Fruit fly (Drosophila melanogaster): ENCODE measurements around the gene Tom70.

DNA sequence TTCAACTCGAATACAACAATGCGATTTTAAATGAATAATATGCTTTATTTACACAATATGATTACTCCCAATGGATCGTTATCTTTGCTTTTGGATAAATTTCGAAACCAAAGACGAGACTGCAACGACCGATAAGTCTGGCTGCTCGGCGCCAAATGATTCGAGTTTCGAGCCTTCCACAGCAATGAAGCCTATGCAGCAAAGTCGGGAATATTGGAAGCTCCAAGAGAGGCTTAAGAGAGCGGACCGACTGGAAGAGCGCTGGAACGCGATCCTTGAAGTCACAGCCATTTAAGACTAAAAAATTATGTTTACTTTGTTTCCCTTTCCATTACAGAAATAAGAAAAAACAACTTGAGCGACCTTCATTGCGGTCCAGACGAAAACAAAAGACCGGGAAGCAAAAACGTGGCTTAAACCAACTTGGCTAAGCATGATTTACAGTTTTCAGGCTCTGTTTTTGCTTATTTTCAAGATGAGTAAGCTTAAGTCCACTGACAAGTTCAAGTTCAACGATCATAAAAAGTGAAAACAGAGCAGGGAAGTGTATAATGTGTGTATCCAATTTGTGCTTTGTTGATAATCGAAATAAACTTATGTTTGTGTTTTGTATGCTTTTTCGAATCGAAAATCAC, 28.4 kb upstream of the Tom70 start, which contains the start of gene firl:
- no peak for TF ChIP-seq CG16779 (tag; optimal IDR thresholded peaks at IDR 0.05)
- no peak for TF ChIP-seq CG3032 (tag; optimal IDR thresholded peaks at IDR 0.05)
- no peak for TF ChIP-seq fd85E (GFP tag; optimal IDR thresholded peaks at IDR 0.05)
- TF ChIP-seq Hr39 (GFP tag; optimal IDR thresholded peaks at IDR 0.05): no peak
- no peak for TF ChIP-seq OdsH (GFP tag; optimal IDR thresholded peaks at IDR 0.05)
- TF ChIP-seq CG6808 (GFP tag; optimal IDR thresholded peaks at IDR 0.05): peak; percentile 88
- no peak for TF ChIP-seq CG6854 (GFP tag; optimal IDR thresholded peaks at IDR 0.05)
- no peak for TF ChIP-seq CG1621 (tag; optimal IDR thresholded peaks at IDR 0.05)
- no peak for TF ChIP-seq CG8319 (GFP tag; optimal IDR thresholded peaks at IDR 0.05)

All from whole organism, prepupa.